Fruit fly (Drosophila melanogaster) whole organism, embryonic: ENCODE results near the gene Ugt316A1.
A peak's percentile ranks its signal among the peaks of the same experiment; 100 is the strongest.

Source experiments
- CG10462 ChIP-seq: fragments of 200-800 bp; sonication (Bioruptor generic); optimal IDR thresholded peaks from 2 replicates; lab custom pipeline; 2016; ENCODE audit warnings: missing biosample characterization, missing genetic modification characterization
- CG11398 ChIP-seq: fragments of 200-800 bp; sonication (Bioruptor generic); optimal IDR thresholded peaks from 2 replicates; lab custom pipeline; 2016; ENCODE audit warnings: missing biosample characterization, missing genetic modification characterization
- CG12155 ChIP-seq: fragments of 200-800 bp; sonication (Bioruptor generic); optimal IDR thresholded peaks from 3 replicates; lab custom pipeline; 2016; ENCODE audit warnings: missing biosample characterization, missing genetic modification characterization
- CG12659 ChIP-seq: fragments of 200-800 bp; sonication (Bioruptor generic); optimal IDR thresholded peaks from 3 replicates; lab custom pipeline; 2017; ENCODE audit warnings: mild to moderate bottlenecking, missing biosample characterization, missing genetic modification reagents, missing genetic modification characterization
- CG12942 ChIP-seq: fragments of 200-800 bp; sonication (Bioruptor generic); optimal IDR thresholded peaks from 3 replicates; lab custom pipeline; 2016; ENCODE audit warnings: missing biosample characterization, missing genetic modification characterization
- CG14441 ChIP-seq: fragments of 200-800 bp; sonication (Bioruptor generic); IDR thresholded peaks from 2 replicates; pipeline ENCODE4 v1.3.6; 2022; ENCODE audit warnings: missing biosample characterization, missing genetic modification characterization
- CG17829 ChIP-seq: fragments of 200-800 bp; optimal IDR thresholded peaks from 2 replicates; lab custom pipeline; 2019; ENCODE audit warnings: missing biosample characterization, mild to moderate bottlenecking, missing genetic modification characterization, moderate library complexity
- CG2678 ChIP-seq: fragments of 200-800 bp; sonication (Bioruptor generic); optimal IDR thresholded peaks from 3 replicates; lab custom pipeline; 2019; ENCODE audit warnings: missing biosample characterization, mild to moderate bottlenecking, missing genetic modification characterization, moderate library complexity
- CG32532 ChIP-seq: fragments of 200-800 bp; sonication (Bioruptor generic); IDR thresholded peaks from 2 replicates; pipeline ENCODE4 v1.3.6; 2022; ENCODE audit warnings: missing biosample characterization, missing genetic modification characterization
- CG32772 ChIP-seq: fragments of 200-800 bp; sonication (Bioruptor generic); IDR thresholded peaks from 2 replicates; pipeline ENCODE4 v1.3.6; 2022; ENCODE audit warnings: missing biosample characterization, missing genetic modification characterization
- CG33213 ChIP-seq: fragments of 200-800 bp; sonication (Bioruptor generic); optimal IDR thresholded peaks from 3 replicates; lab custom pipeline; 2016; ENCODE audit warnings: missing biosample characterization, missing genetic modification characterization
- CG4730 ChIP-seq: fragments of 200-800 bp; sonication (Bioruptor generic); IDR thresholded peaks from 2 replicates; pipeline ENCODE4 v1.3.6; 2022; ENCODE audit warnings: missing biosample characterization, missing genetic modification characterization
- CG5245 ChIP-seq: fragments of 200-800 bp; sonication (Bioruptor generic); optimal IDR thresholded peaks from 3 replicates; lab custom pipeline; 2016; ENCODE audit warnings: missing biosample characterization, missing genetic modification characterization
- CG6254 ChIP-seq: fragments of 200-800 bp; sonication (Bioruptor generic); optimal IDR thresholded peaks from 3 replicates; lab custom pipeline; 2017; ENCODE audit warnings: mild to moderate bottlenecking, missing biosample characterization, missing genetic modification reagents, missing genetic modification characterization
- CG7357 ChIP-seq: fragments of 200-800 bp; sonication (Bioruptor generic); IDR thresholded peaks from 3 replicates; pipeline ENCODE4 v1.3.6; 2022; ENCODE audit warnings: missing biosample characterization, missing genetic modification characterization
- CG7372 ChIP-seq: fragments of 200-800 bp; sonication (Bioruptor generic); IDR thresholded peaks from 2 replicates; pipeline ENCODE4 v1.3.6; 2022; ENCODE audit warnings: missing biosample characterization, missing genetic modification characterization
- CG7556 ChIP-seq: fragments of 200-800 bp; sonication (Bioruptor generic); optimal IDR thresholded peaks from 2 replicates; lab custom pipeline; 2017; ENCODE audit warnings: missing biosample characterization, mild to moderate bottlenecking, missing genetic modification characterization
- CG8388 ChIP-seq: fragments of 200-800 bp; sonication (Bioruptor generic); optimal IDR thresholded peaks from 2 replicates; lab custom pipeline; 2019; ENCODE audit warnings: missing biosample characterization, mild to moderate bottlenecking, missing genetic modification characterization, moderate library complexity
- CG8765 ChIP-seq: fragments of 200-800 bp; sonication (Bioruptor generic); IDR thresholded peaks from 2 replicates; pipeline ENCODE4 v1.3.6; 2022; ENCODE audit warnings: missing biosample characterization, missing genetic modification characterization
- CG9727 ChIP-seq: fragments of 200-800 bp; sonication (Bioruptor generic); optimal IDR thresholded peaks from 3 replicates; lab custom pipeline; 2017; ENCODE audit warnings: missing biosample characterization, mild to moderate bottlenecking, missing genetic modification characterization
- CG9797 ChIP-seq: fragments of 200-800 bp; sonication (Bioruptor generic); optimal IDR thresholded peaks from 3 replicates; lab custom pipeline; 2018; ENCODE audit warnings: missing biosample characterization, mild to moderate bottlenecking, missing genetic modification characterization
- CHES-1-like ChIP-seq: fragments of 200-800 bp; sonication (Bioruptor generic); optimal IDR thresholded peaks from 2 replicates; lab custom pipeline; 2016; ENCODE audit warnings: missing biosample characterization, missing genetic modification characterization
- Gug ChIP-seq: fragments of 200-800 bp; sonication (Bioruptor generic); IDR thresholded peaks from 4 replicates; pipeline ENCODE4 v1.3.6; 2022; ENCODE audit warnings: missing biosample characterization, missing genetic modification characterization
- H2.0 ChIP-seq: fragments of 200-800 bp; sonication (Bioruptor generic); IDR thresholded peaks from 2 replicates; pipeline ENCODE4 v1.3.6; 2022; ENCODE audit warnings: missing biosample characterization, missing genetic modification characterization
- HLH3B ChIP-seq: fragments of 200-800 bp; sonication (Bioruptor generic); IDR thresholded peaks from 2 replicates; pipeline ENCODE4 v1.3.6; 2022; ENCODE audit warnings: missing biosample characterization, missing genetic modification characterization
- Lhr ChIP-seq: fragments of 200-800 bp; sonication (Bioruptor generic); optimal IDR thresholded peaks from 3 replicates; lab custom pipeline; 2017; ENCODE audit warnings: mild to moderate bottlenecking, missing biosample characterization, missing genetic modification reagents, missing genetic modification characterization
- Mad ChIP-seq: fragments of 200-800 bp; sonication (Bioruptor generic); optimal IDR thresholded peaks from 2 replicates; lab custom pipeline; 2016; ENCODE audit warnings: missing biosample characterization, missing genetic modification characterization
- Neu2 ChIP-seq: fragments of 200-800 bp; sonication (Bioruptor generic); optimal IDR thresholded peaks from 3 replicates; lab custom pipeline; 2016; ENCODE audit warnings: missing biosample characterization, missing genetic modification characterization, borderline replicate concordance
- Ptx1 ChIP-seq: fragments of 200-800 bp; sonication (Bioruptor generic); IDR thresholded peaks from 2 replicates; pipeline ENCODE4 v1.3.6; 2022; ENCODE audit warnings: missing biosample characterization, missing genetic modification characterization
- Rfx ChIP-seq: fragments of 200-800 bp; sonication (Bioruptor generic); IDR thresholded peaks from 2 replicates; pipeline ENCODE4 v1.3.6; 2022; ENCODE audit warnings: missing biosample characterization, missing genetic modification characterization
- Sox100B ChIP-seq: fragments of 200-800 bp; sonication (Bioruptor generic); optimal IDR thresholded peaks from 3 replicates; lab custom pipeline; 2018; ENCODE audit warnings: missing biosample characterization, mild to moderate bottlenecking, missing genetic modification characterization
- Xbp1 ChIP-seq: fragments of 200-800 bp; sonication (Bioruptor generic); optimal IDR thresholded peaks from 3 replicates; lab custom pipeline; 2016; ENCODE audit warnings: missing biosample characterization, mild to moderate bottlenecking, missing genetic modification characterization
- aop ChIP-seq: fragments of 200-800 bp; sonication (Bioruptor generic); IDR thresholded peaks from 2 replicates; pipeline ENCODE4 v1.3.6; 2022; ENCODE audit warnings: missing biosample characterization, missing genetic modification characterization
- ash1 ChIP-seq: fragments of 200-800 bp; sonication (Bioruptor generic); optimal IDR thresholded peaks from 2 replicates; lab custom pipeline; 2018; ENCODE audit warnings: missing biosample characterization, mild to moderate bottlenecking, missing genetic modification characterization
- cad ChIP-seq: fragments of >200 bp; optimal IDR thresholded peaks from 2 replicates; lab custom pipeline; 2017; ENCODE audit warnings: missing biosample characterization, missing genetic modification characterization
- ci ChIP-seq: fragments of 200-800 bp; sonication (Bioruptor generic); IDR thresholded peaks from 3 replicates; pipeline ENCODE4 v1.3.6; 2022; ENCODE audit warnings: missing biosample characterization, missing genetic modification characterization
- cwo ChIP-seq: fragments of 200-800 bp; sonication (Bioruptor generic); optimal IDR thresholded peaks from 3 replicates; lab custom pipeline; 2017; ENCODE audit warnings: missing biosample characterization, missing genetic modification characterization, mild to moderate bottlenecking, moderate library complexity, missing genetic modification reagents
- dmrt11E ChIP-seq: fragments of 200-800 bp; sonication (Bioruptor generic); optimal IDR thresholded peaks from 3 replicates; lab custom pipeline; 2018; ENCODE audit warnings: missing biosample characterization, mild to moderate bottlenecking, missing genetic modification characterization, moderate library complexity
- ems ChIP-seq: fragments of 200-800 bp; sonication (Bioruptor generic); optimal IDR thresholded peaks from 3 replicates; lab custom pipeline; 2016; ENCODE audit warnings: missing biosample characterization, missing genetic modification characterization
- exex ChIP-seq: fragments of 200-800 bp; sonication (Bioruptor generic); optimal IDR thresholded peaks from 4 replicates; lab custom pipeline; 2018; ENCODE audit warnings: missing biosample characterization, mild to moderate bottlenecking, missing genetic modification characterization, moderate library complexity
- fd64A ChIP-seq: fragments of 200-800 bp; sonication (Bioruptor generic); optimal IDR thresholded peaks from 3 replicates; lab custom pipeline; 2018; ENCODE audit warnings: missing biosample characterization, mild to moderate bottlenecking, missing genetic modification characterization
- fu2 ChIP-seq: fragments of 200-800 bp; sonication (Bioruptor generic); optimal IDR thresholded peaks from 2 replicates; lab custom pipeline; 2016; ENCODE audit warnings: missing biosample characterization, missing genetic modification characterization
- hb ChIP-seq: fragments of 200-800 bp; sonication (Bioruptor generic); IDR thresholded peaks from 3 replicates; pipeline ENCODE4 v1.3.6; 2022; ENCODE audit warnings: missing biosample characterization, missing genetic modification characterization; ENCODE audit not compliant: partially characterized antibody
- ind ChIP-seq: fragments of 200-800 bp; sonication (Bioruptor generic); optimal IDR thresholded peaks from 3 replicates; lab custom pipeline; 2016; ENCODE audit warnings: missing biosample characterization, missing genetic modification characterization
- nau ChIP-seq: fragments of 200-800 bp; sonication (Bioruptor generic); optimal IDR thresholded peaks from 3 replicates; lab custom pipeline; 2017; ENCODE audit warnings: missing biosample characterization, mild to moderate bottlenecking, missing genetic modification characterization, missing genetic modification reagents
- onecut ChIP-seq: fragments of 200-800 bp; sonication (Bioruptor generic); IDR thresholded peaks from 2 replicates; pipeline ENCODE4 v1.3.6; 2022; ENCODE audit warnings: missing biosample characterization, missing genetic modification characterization
- p53 ChIP-seq: fragments of 200-800 bp; sonication (Bioruptor generic); optimal IDR thresholded peaks from 2 replicates; lab custom pipeline; 2016; ENCODE audit warnings: missing biosample characterization, missing genetic modification characterization
- peb ChIP-seq: fragments of 200-800 bp; sonication (Bioruptor generic); IDR thresholded peaks from 2 replicates; pipeline ENCODE4 v1.3.6; 2022; ENCODE audit warnings: missing biosample characterization, missing genetic modification characterization
- pfk ChIP-seq: fragments of 200-800 bp; sonication (Bioruptor generic); optimal IDR thresholded peaks from 2 replicates; lab custom pipeline; 2018; ENCODE audit warnings: missing biosample characterization, mild to moderate bottlenecking, missing genetic modification characterization, moderate library complexity
- pita ChIP-seq: fragments of 200-800 bp; sonication (Bioruptor generic); optimal IDR thresholded peaks from 2 replicates; lab custom pipeline; 2017; ENCODE audit warnings: missing biosample characterization, mild to moderate bottlenecking, missing genetic modification characterization
- zf30C ChIP-seq: fragments of 200-800 bp; sonication (Bioruptor generic); optimal IDR thresholded peaks from 3 replicates; lab custom pipeline; 2018; ENCODE audit warnings: missing biosample characterization, mild to moderate bottlenecking, missing genetic modification characterization

Ugt316A1 gene

DNA sequence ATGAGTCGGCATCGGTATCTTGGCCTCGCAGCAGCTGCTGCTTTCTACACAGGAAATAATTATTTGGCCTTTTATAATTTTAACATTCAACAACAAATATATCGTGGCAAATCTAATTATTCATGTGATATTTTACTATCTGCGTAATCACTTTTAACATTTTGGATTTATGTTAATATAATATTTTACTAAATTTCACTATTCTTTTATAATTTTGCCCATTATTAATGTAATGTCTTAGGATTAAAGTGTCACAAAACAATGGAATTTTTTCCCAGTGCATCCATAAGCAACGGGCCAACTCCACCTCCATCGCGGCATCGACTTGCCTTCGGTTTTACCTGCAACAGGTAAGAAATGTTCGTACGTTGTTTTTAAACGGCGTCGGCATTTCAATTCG lies 20.1 kb downstream of the Ugt316A1 start (continued):
- TF ChIP-seq Lhr (GFP tag; lab: Kevin White, UChicago) (peak; percentile 72), Ptx1 (GFP tag; lab: Robert Waterston, UW) (peak; percentile 79), CG8765 (GFP tag; lab: Robert Waterston, UW) (peak; percentile 48; the same call in 1 of the 2 replicates), nau (GFP tag; lab: Kevin White, UChicago) (peak; percentile 71), CG33213 (GFP tag; lab: Kevin White, UChicago) (no peak), CG10462 (GFP tag; lab: Kevin White, UChicago) (peak; percentile 40), Gug (GFP tag; lab: Robert Waterston, UW) (peak; percentile 19; the same call in 1 of the 4 replicates), CG6254 (peak; percentile 85), dmrt11E (tag; lab: Kevin White, UChicago) (peak; percentile 97), H2.0 (GFP tag; lab: Robert Waterston, UW) (peak; percentile 46; the same call in 1 of the 2 replicates), cad (GFP tag; lab: Kevin White, UChicago) (no peak), CG8388 (GFP tag; lab: Kevin White, UChicago) (peak; percentile 91), fd64A (GFP tag; lab: Kevin White, UChicago) (no peak), CG12659 (GFP tag; lab: Kevin White, UChicago) (peak; percentile 70), CG12155 (GFP tag; lab: Kevin White, UChicago) (peak; percentile 71), CG11398 (no peak), ind (GFP tag; lab: Kevin White, UChicago) (peak; percentile 68), Xbp1 (GFP tag; lab: Kevin White, UChicago) (peak; percentile 78), CG4730 (GFP tag; lab: Robert Waterston, UW) (peak; percentile 32; the same call in 1 of the 2 replicates), hb (GFP tag; lab: Robert Waterston, UW) (no peak), pita (GFP tag; lab: Kevin White, UChicago) (no peak), CG7556 (GFP tag; lab: Kevin White, UChicago) (peak; percentile 90), p53 (no peak), CG2678 (peak; percentile 91), Sox100B (GFP tag; lab: Kevin White, UChicago) (peak; percentile 91), ems (GFP tag; lab: Kevin White, UChicago) (peak; percentile 2), pfk (GFP tag; lab: Kevin White, UChicago) (no peak), CG12942 (GFP tag; lab: Kevin White, UChicago) (peak; percentile 65), aop (GFP tag; lab: Robert Waterston, UW) (no peak), CG9727 (GFP tag; lab: Kevin White, UChicago) (peak; percentile 94), Mad (peak; percentile 38), cwo (GFP tag; lab: Kevin White, UChicago) (peak; percentile 60), CG17829 (peak; percentile 97), CG9797 (GFP tag; lab: Kevin White, UChicago) (no peak), ci (GFP tag; lab: Robert Waterston, UW) (peak; percentile 78; the same call in 2 of the 3 replicates), CG7372 (GFP tag; lab: Robert Waterston, UW) (0 out of 2 replicates have a peak, but pooled peaks have one; percentile 13), exex (tag; lab: Kevin White, UChicago) (peak; percentile 1), CHES-1-like (GFP tag; lab: Kevin White, UChicago) (no peak), CG14441 (GFP tag; lab: Robert Waterston, UW) (peak; percentile 56; the same call in 1 of the 2 replicates), ash1 (GFP tag; lab: Kevin White, UChicago) (no peak), Rfx (GFP tag; lab: Robert Waterston, UW) (no peak), CG32772 (GFP tag; lab: Robert Waterston, UW) (peak; percentile 66), CG32532 (GFP tag; lab: Robert Waterston, UW) (no peak; the same call in 1 of the 2 replicates), zf30C (GFP tag; lab: Kevin White, UChicago) (peak; percentile 97), peb (GFP tag; lab: Robert Waterston, UW) (peak; percentile 51; the same call in 1 of the 2 replicates), Neu2 (GFP tag; lab: Kevin White, UChicago) (no peak), HLH3B (peak; percentile 69), onecut (GFP tag; lab: Robert Waterston, UW) (peak; percentile 55), CG7357 (GFP tag; lab: Robert Waterston, UW) (peak; percentile 26; the same call in 1 of the 3 replicates), CG5245 (GFP tag; lab: Kevin White, UChicago) (peak; percentile 59), fu2 (GFP tag; lab: Kevin White, UChicago) (no peak)
